Worm (Caenorhabditis elegans): Measurements from ENCODE around the gene his-31.

The his-31 gene

DNA sequence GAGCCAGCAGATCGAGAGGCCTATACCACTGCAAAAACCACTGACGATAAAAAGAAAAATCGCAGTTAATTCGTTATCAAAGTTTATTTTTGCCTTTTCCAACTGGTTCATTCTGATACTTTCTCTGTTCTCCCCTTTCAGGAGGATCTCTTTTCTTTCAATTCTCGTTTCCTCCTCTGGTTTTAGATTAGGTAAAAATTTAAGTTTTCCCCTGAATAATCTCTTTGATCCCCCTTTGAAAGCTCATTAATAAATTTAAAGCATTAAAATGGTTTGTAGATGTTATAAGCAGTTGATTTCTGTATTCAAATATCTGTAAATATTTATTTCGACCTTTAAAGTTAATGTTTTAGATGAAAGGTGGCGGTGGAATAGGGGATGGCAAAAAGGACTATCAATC is 42.6 kb downstream of the his-31 start, which contains the start of gene K07H8.2:
Gene K07H8.2 (plus strand): TSS at position 301 of the 400 bp plus-strand sequence.
- TF ChIP-seq lin-15B (tag; optimal IDR thresholded peaks at IDR 0.05) = no peak
- no peak for TF ChIP-seq pax-3 (tag; optimal IDR thresholded peaks at IDR 0.05)
- no peak for TF ChIP-seq nhr-76 (tag; optimal IDR thresholded peaks at IDR 0.05)
- no peak for TF ChIP-seq fkh-8 (tag; optimal IDR thresholded peaks at IDR 0.05)
- no peak for TF ChIP-seq nhr-77 (tag; optimal IDR thresholded peaks at IDR 0.05)
- no peak for TF ChIP-seq egl-27 (tag; optimal IDR thresholded peaks at IDR 0.05)
- no peak for TF ChIP-seq rnt-1 (tag; optimal IDR thresholded peaks at IDR 0.05)
- TF ChIP-seq nhr-19 (GFP tag; conservative IDR thresholded peaks at IDR 0.05) = no peak
- TF ChIP-seq hlh-4 (tag; optimal IDR thresholded peaks at IDR 0.05) = no peak
- TF ChIP-seq lin-35 (GFP tag; optimal IDR thresholded peaks at IDR 0.05) = no peak
- no peak for TF ChIP-seq zip-4 (GFP tag; optimal IDR thresholded peaks at IDR 0.05)
- no peak for TF ChIP-seq sptf-1 (tag; optimal IDR thresholded peaks at IDR 0.05)
- TF ChIP-seq C16A3.4 (tag; optimal IDR thresholded peaks at IDR 0.05) = no peak
- TF ChIP-seq mdl-1 (tag; optimal IDR thresholded peaks at IDR 0.05) = no peak

ce11 chrIV:8289580-8290323 is 44.0 kb downstream of the his-31 start, which contains the start of gene daf-31:
TSS of gene daf-31 (plus strand) at chrIV:8290273.
- TF ChIP-seq nhr-12 (tag; optimal IDR thresholded peaks at IDR 0.05) (no peak), mdl-1 (tag; optimal IDR thresholded peaks at IDR 0.05) (peak in 1 of 2 experiments; percentile 20), lin-15B (tag; optimal IDR thresholded peaks at IDR 0.05) (peak; percentile 18), fkh-10 (GFP tag; optimal IDR thresholded peaks at IDR 0.05) (no peak), jun-1 (tag; optimal IDR thresholded peaks at IDR 0.05) (peak; percentile 5), snu-23 (GFP tag; optimal IDR thresholded peaks at IDR 0.05) (peak; percentile 65), fkh-8 (tag; optimal IDR thresholded peaks at IDR 0.05) (no peak), elt-2 (tag; optimal IDR thresholded peaks at IDR 0.05) (no peak), zip-4 (GFP tag; optimal IDR thresholded peaks at IDR 0.05) (no peak), alr-1 (tag; optimal IDR thresholded peaks at IDR 0.05; ENCODE audit: borderline replicate concordance) (no peak), nhr-90 (tag; optimal IDR thresholded peaks at IDR 0.05; ENCODE audit: poor library complexity) (peak; percentile 6), lsy-2 (tag; optimal IDR thresholded peaks at IDR 0.05) (peak; percentile 64 to 86), unc-62 (GFP tag; optimal IDR thresholded peaks at IDR 0.05) (no peak), dsc-1 (tag; optimal IDR thresholded peaks at IDR 0.05) (peak; percentile 35), irx-1 (tag; optimal IDR thresholded peaks at IDR 0.05) (peak; percentile 33), ceh-82 (tag; optimal IDR thresholded peaks at IDR 0.05) (peak in 2 of 3 experiments; percentile 36 to 72), efl-1 (optimal IDR thresholded peaks at IDR 0.05) (peak; percentile 72 to 73), efl-1 (GFP tag; optimal IDR thresholded peaks at IDR 0.05 in 1 of 2) (peak; percentile 68 to 96), C04F5.9 (tag; optimal IDR thresholded peaks at IDR 0.05) (no peak), skn-1 (tag; optimal IDR thresholded peaks at IDR 0.05) (peak; percentile 2), dpl-1 (GFP tag; optimal IDR thresholded peaks at IDR 0.05) (peak; percentile 50 to 78 (median 64)), C16A3.4 (tag; optimal IDR thresholded peaks at IDR 0.05) (peak; percentile 60), unc-86 (tag; optimal IDR thresholded peaks at IDR 0.05) (no peak), grh-1 (GFP tag; IDR thresholded peaks at IDR 0.05) (no peak), blmp-1 (tag; optimal IDR thresholded peaks at IDR 0.05) (peak; percentile 69), mep-1 (tag; optimal IDR thresholded peaks at IDR 0.05) (peak; percentile 69), lin-35 (GFP tag; optimal IDR thresholded peaks at IDR 0.05) (peak; percentile 71 to 83), swsn-7 (tag; optimal IDR thresholded peaks at IDR 0.05) (peak; percentile 50), mef-2 (tag; optimal IDR thresholded peaks at IDR 0.05) (no peak), isw-1 (GFP tag; IDR thresholded peaks at IDR 0.05) (peak; percentile 50), F16B12.6 (tag; optimal IDR thresholded peaks at IDR 0.05) (peak; percentile 34), elt-3 (tag; optimal IDR thresholded peaks at IDR 0.05) (peak in 1 of 6 experiments; percentile 57), hlh-17 (GFP tag; optimal IDR thresholded peaks at IDR 0.05; ENCODE audit: borderline replicate concordance) (no peak), nhr-71 (tag; optimal IDR thresholded peaks at IDR 0.05) (peak; percentile 53), tlp-1 (tag; optimal IDR thresholded peaks at IDR 0.05) (no peak), pqm-1 (tag; optimal IDR thresholded peaks at IDR 0.05) (no peak), aly-2 (tag; optimal IDR thresholded peaks at IDR 0.05) (no peak), xbp-1 (tag; optimal IDR thresholded peaks at IDR 0.05) (peak; percentile 39), egl-27 (tag; optimal IDR thresholded peaks at IDR 0.05) (no peak), tbx-2 (tag; optimal IDR thresholded peaks at IDR 0.05) (peak; percentile 18), unc-98 (GFP tag; IDR thresholded peaks at IDR 0.05) (no peak), rnt-1 (tag; optimal IDR thresholded peaks at IDR 0.05) (peak; percentile 39), nhr-47 (tag; optimal IDR thresholded peaks at IDR 0.05) (peak; percentile 45)

All from whole organism, L1 larva.